Worm (Caenorhabditis elegans) whole organism, late embryonic: ENCODE results near the gene C16C8.12.
A peak's percentile ranks its signal among the peaks of the same experiment; 100 is the strongest.
"Not testable (repeated sequence)": the region's sequence is repeated elsewhere in the genome, so short reads cannot be mapped to it uniquely, and the experiment has no call there.

Experiments used
- C38D4.7 ChIP-seq: fragments of 200-800 bp; sonication (Bioruptor generic); optimal IDR thresholded peaks from 2 replicates; lab custom pipeline; 2018; ENCODE audit warnings: mild to moderate bottlenecking, missing genetic modification characterization, moderate library complexity, missing compliant biosample characterization
- F13H6.1 ChIP-seq: sonication (generic microtip); optimal IDR thresholded peaks from 2 replicates; lab custom pipeline; 2016; ENCODE audit warnings: missing genetic modification characterization, missing compliant biosample characterization
- T23F11.4 ChIP-seq: fragments of 200-800 bp; sonication (Bioruptor generic); optimal IDR thresholded peaks from 2 replicates; lab custom pipeline; 2018; ENCODE audit warnings: mild to moderate bottlenecking, missing genetic modification characterization, missing compliant biosample characterization
- ahr-1 ChIP-seq: sonication (generic microtip); optimal IDR thresholded peaks from 2 replicates; lab custom pipeline; 2016; ENCODE audit warnings: missing genetic modification characterization, missing compliant biosample characterization
- ama-1 ChIP-seq: fragments of 150-350 bp; optimal IDR thresholded peaks from 2 replicates; lab custom pipeline; 2014
- ceh-18 ChIP-seq: sonication (generic microtip); optimal IDR thresholded peaks from 2 replicates; lab custom pipeline; 2016; ENCODE audit warnings: missing genetic modification characterization, missing compliant biosample characterization
- ceh-30 ChIP-seq: fragments of 150-350 bp; optimal IDR thresholded peaks from 2 replicates; lab custom pipeline; 2014; ENCODE audit warnings: missing biosample characterization, missing genetic modification characterization
- ceh-45 ChIP-seq: fragments of 200-800 bp; sonication (Bioruptor generic); IDR thresholded peaks from 2 replicates; pipeline ENCODE4 v1.3.6; 2022; ENCODE audit warnings: missing genetic modification reagents, missing genetic modification characterization, missing compliant biosample characterization
- ceh-9 ChIP-seq: sonication (generic microtip); optimal IDR thresholded peaks from 2 replicates; lab custom pipeline; 2016; ENCODE audit warnings: mild to moderate bottlenecking, missing genetic modification characterization, inconsistent platforms, missing compliant biosample characterization
- che-1 ChIP-seq: sonication (generic microtip); optimal IDR thresholded peaks from 2 replicates; lab custom pipeline; 2016; ENCODE audit warnings: mild to moderate bottlenecking, missing genetic modification characterization, missing compliant biosample characterization
- dve-1 ChIP-seq: sonication (generic microtip); optimal IDR thresholded peaks from 2 replicates; lab custom pipeline; 2017; ENCODE audit warnings: antibody characterized with exemption, mild to moderate bottlenecking, missing genetic modification characterization, missing compliant biosample characterization
- elt-4 ChIP-seq: sonication (generic microtip); optimal IDR thresholded peaks from 2 replicates; lab custom pipeline; 2016; ENCODE audit warnings: missing genetic modification characterization, missing compliant biosample characterization
- ets-4 ChIP-seq: sonication (generic microtip); optimal IDR thresholded peaks from 2 replicates; lab custom pipeline; 2016; ENCODE audit warnings: missing genetic modification characterization, missing compliant biosample characterization
- eyg-1 ChIP-seq: sonication (generic microtip); optimal IDR thresholded peaks from 2 replicates; lab custom pipeline; 2016; ENCODE audit warnings: missing genotype, missing genetic modification characterization, missing compliant biosample characterization
- fkh-6 ChIP-seq: sonication (generic microtip); optimal IDR thresholded peaks from 2 replicates; lab custom pipeline; 2016; ENCODE audit warnings: missing genetic modification characterization, missing compliant biosample characterization
- hlh-13 ChIP-seq: fragments of 200-800 bp; sonication (Bioruptor generic); optimal IDR thresholded peaks from 2 replicates; lab custom pipeline; 2018; ENCODE audit warnings: mild to moderate bottlenecking, missing genetic modification characterization, missing compliant biosample characterization
- hlh-15 ChIP-seq: sonication (generic microtip); optimal IDR thresholded peaks from 2 replicates; lab custom pipeline; 2016; ENCODE audit warnings: missing genetic modification characterization, missing compliant biosample characterization
- hlh-30 ChIP-seq: sonication (generic microtip); optimal IDR thresholded peaks from 2 replicates; lab custom pipeline; 2017; ENCODE audit warnings: antibody characterized with exemption, missing genetic modification characterization, missing compliant biosample characterization; ENCODE audit not compliant: insufficient read depth
- hlh-8 ChIP-seq: sonication (generic microtip); optimal IDR thresholded peaks from 2 replicates; lab custom pipeline; 2016; ENCODE audit warnings: missing genotype, missing genetic modification characterization, missing compliant biosample characterization
- lim-6 ChIP-seq: sonication (generic microtip); optimal IDR thresholded peaks from 2 replicates; lab custom pipeline; 2016; ENCODE audit warnings: missing genetic modification characterization, missing compliant biosample characterization
- nhr-11 ChIP-seq: fragments of 150-350 bp; optimal IDR thresholded peaks from 2 replicates; lab custom pipeline; 2014; ENCODE audit warnings: missing biosample characterization, missing genetic modification characterization
- npax-4 ChIP-seq: sonication (generic microtip); optimal IDR thresholded peaks from 2 replicates; lab custom pipeline; 2016; ENCODE audit warnings: missing genetic modification characterization, missing compliant biosample characterization
- pha-4 ChIP-seq: fragments of 150-350 bp; optimal IDR thresholded peaks from 2 replicates; lab custom pipeline; 2018; ENCODE audit warnings: missing biosample characterization, missing genetic modification reagents, missing genetic modification characterization
- ref-2 ChIP-seq: sonication (generic microtip); optimal IDR thresholded peaks from 2 replicates; lab custom pipeline; 2016; ENCODE audit warnings: missing genetic modification characterization, missing compliant biosample characterization
- rnt-1 ChIP-seq: sonication (generic microtip); optimal IDR thresholded peaks from 2 replicates; lab custom pipeline; 2016; ENCODE audit warnings: missing genetic modification characterization, missing compliant biosample characterization
- sox-4 ChIP-seq: sonication (generic microtip); optimal IDR thresholded peaks from 2 replicates; lab custom pipeline; 2017; ENCODE audit warnings: mild to moderate bottlenecking, missing genetic modification characterization, inconsistent platforms, missing compliant biosample characterization
- tbx-7 ChIP-seq: sonication (generic microtip); optimal IDR thresholded peaks from 2 replicates; lab custom pipeline; 2016; ENCODE audit warnings: missing genotype, missing genetic modification characterization, missing compliant biosample characterization
- ttx-3 ChIP-seq: sonication (generic microtip); optimal IDR thresholded peaks from 2 replicates; lab custom pipeline; 2016; ENCODE audit warnings: missing genetic modification reagents, missing genetic modification characterization, missing compliant biosample characterization
- unc-3 ChIP-seq, 2 experiments: fragments of 200-800 bp in 1 of 2; sonication (Bioruptor generic) in 1 of 2; sonication (generic microtip) in 1 of 2; conservative IDR thresholded peaks in 1 of 2; optimal IDR thresholded peaks in 1 of 2; 2 replicates each; pipeline versions ENCODE4 v1.3.6 to Lab custom; 2016 to 2022; ENCODE audit warnings: missing compliant biosample characterization in 2 of 2, missing genetic modification characterization in 2 of 2, missing genetic modification reagents in 1 of 2
- unc-42 ChIP-seq: sonication (generic microtip); optimal IDR thresholded peaks from 2 replicates; lab custom pipeline; 2016; ENCODE audit warnings: missing genotype, missing genetic modification characterization, missing compliant biosample characterization
- unc-55 ChIP-seq: sonication (generic microtip); optimal IDR thresholded peaks from 2 replicates; lab custom pipeline; 2017; ENCODE audit warnings: missing biosample characterization, missing genetic modification reagents, missing genetic modification characterization
- zip-5 ChIP-seq: sonication (generic microtip); optimal IDR thresholded peaks from 2 replicates; lab custom pipeline; 2016; ENCODE audit warnings: missing genetic modification characterization, missing compliant biosample characterization
- ztf-16 ChIP-seq: sonication (generic microtip); optimal IDR thresholded peaks from 2 replicates; lab custom pipeline; 2017; ENCODE audit warnings: missing genetic modification characterization, missing compliant biosample characterization

Gene C16C8.12

DNA sequence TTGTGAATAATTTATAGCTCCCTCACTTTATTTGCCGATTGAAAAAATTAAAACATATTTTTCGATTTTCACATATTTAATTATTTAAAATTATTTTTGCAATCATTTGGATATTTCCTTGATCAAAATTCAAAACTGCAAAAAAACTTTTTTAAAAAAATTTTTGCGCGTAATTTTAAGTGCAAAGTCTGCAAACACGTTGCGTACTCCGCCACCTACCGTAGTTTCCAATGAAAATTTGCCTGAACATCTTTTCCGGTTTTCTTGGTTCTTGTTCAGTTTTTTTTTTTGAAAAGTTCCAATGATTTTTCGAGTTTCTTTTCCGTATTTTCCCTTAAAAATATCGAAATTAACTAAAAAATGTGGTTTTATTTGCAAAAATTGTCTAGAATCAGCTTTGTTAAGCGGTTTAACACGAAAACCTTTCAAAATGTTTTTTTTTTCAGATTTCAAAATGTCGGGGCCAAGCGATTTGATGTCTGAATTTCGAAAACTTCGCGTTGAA is 3.7 kb upstream of the C16C8.12 start, which contains the start of gene C16C8.25:
C16C8.25 (plus strand) TSS at position 455 of the 505 bp plus-strand sequence.
- TF ChIP-seq tbx-7 (tag; lab: Kevin White, UChicago) = no peak
- no peak for TF ChIP-seq lim-6 (tag; lab: Kevin White, UChicago)

DNA sequence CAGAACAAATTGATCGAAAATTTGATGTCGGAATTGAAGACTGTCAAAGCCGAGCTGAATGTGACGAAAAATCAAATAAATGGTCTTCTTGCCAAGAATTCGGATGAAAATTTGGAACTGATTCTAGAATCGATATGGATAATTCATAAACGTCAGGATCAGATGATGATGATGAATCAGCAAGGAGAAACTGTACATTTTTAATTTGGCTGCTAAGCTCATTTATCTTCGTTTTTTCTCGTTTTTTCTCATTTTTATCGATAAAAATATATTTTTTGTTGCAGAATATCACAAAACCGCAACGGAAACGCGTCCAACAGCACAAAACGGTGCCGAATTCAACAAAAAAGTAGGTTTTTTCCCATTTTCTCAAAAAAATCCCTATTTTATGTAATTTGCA is 3.0 kb upstream of the C16C8.12 start, which contains the start of gene C16C8.14:
C16C8.14 (plus strand) TSS at position 301 of the 400 bp plus-strand sequence.
- not testable (repeated sequence) for TF ChIP-seq hlh-13 (GFP tag; lab: Kevin White, UChicago); ama-1 (lab: Kevin White, UChicago); nhr-11

DNA sequence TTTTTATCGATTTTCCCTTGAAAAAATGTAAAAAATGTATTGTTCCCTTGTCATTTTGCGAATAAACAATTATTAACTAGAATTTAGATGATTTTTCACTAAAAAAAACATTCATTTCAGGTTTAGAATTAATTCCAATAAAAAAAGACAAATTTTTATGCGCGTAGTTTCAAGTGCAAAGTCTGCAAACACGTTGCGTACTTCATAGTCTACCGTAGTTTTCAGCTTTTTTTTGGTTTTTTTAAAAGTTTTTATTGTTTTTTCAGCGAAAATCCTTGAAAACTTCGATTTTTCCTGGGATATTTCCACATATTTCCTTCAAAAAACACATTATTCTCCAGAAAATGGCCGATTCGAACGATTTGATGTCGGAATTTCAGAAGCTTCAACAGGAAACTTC is 1.0 kb downstream of the C16C8.12 start, which contains the start of gene C16C8.11:
C16C8.11 (plus strand) TSS at position 188 of the 400 bp plus-strand sequence.
- no peak for TF ChIP-seq zip-5 (tag; lab: Kevin White, UChicago)
- TF ChIP-seq ceh-9 = no peak
- TF ChIP-seq ceh-18 (tag; lab: Kevin White, UChicago) = no peak
- TF ChIP-seq ama-1 (lab: Kevin White, UChicago) = no peak
- TF ChIP-seq ceh-30 (tag; lab: Kevin White, UChicago) = no peak
- no peak for TF ChIP-seq unc-42 (tag; lab: Kevin White, UChicago)
- no peak for TF ChIP-seq fkh-6 (tag; lab: Kevin White, UChicago)
- no peak for TF ChIP-seq hlh-15 (tag; lab: Kevin White, UChicago)
- TF ChIP-seq, all 69 proteins: peak for 0

DNA sequence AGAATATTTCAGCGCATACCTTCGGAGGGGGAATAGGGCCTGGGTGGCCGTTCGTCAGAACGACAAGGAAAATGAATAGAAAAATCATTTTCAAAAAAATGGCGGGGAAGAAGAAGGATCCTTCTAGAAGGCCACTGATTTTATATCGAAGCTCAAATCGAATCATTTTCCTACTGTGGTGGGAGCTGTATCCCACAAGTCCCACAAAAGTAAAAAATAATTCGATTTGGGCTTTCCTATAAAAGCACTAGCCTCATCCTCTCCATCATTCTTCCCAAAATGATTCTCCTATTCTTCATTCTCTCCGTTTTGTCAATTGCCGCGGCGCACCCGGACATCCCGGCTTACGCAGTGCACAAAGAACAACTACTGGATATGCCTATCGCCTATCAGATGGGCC is 5.7 kb downstream of the C16C8.12 start, which contains the start of the genes C16C8.26 and C16C8.19:
C16C8.26 (minus strand) TSS at position 101 of the 400 bp plus-strand sequence.
C16C8.19 (plus strand) TSS at position 279 of the 400 bp plus-strand sequence.
- TF ChIP-seq zip-5 (tag; lab: Kevin White, UChicago) (no peak), hlh-30 (tag; lab: Kevin White, UChicago) (no peak), hlh-13 (GFP tag; lab: Kevin White, UChicago) (no peak), ceh-45 (no peak), hlh-8 (tag; lab: Kevin White, UChicago) (no peak), C38D4.7 (GFP tag; lab: Kevin White, UChicago) (no peak), ahr-1 (no peak), unc-3 (GFP tag; conservative IDR thresholded peaks at IDR 0.05; lab: Robert Waterston, UW) (no peak), unc-3 (tag; optimal IDR thresholded peaks at IDR 0.05; lab: Kevin White, UChicago) (no peak), pha-4 (tag; lab: Kevin White, UChicago) (no peak), rnt-1 (tag; lab: Kevin White, UChicago) (no peak), elt-4 (no peak), ama-1 (lab: Kevin White, UChicago) (no peak), ztf-16 (tag; lab: Kevin White, UChicago) (no peak), F13H6.1 (tag; lab: Kevin White, UChicago) (no peak), ceh-18 (tag; lab: Kevin White, UChicago) (no peak), ref-2 (tag; lab: Kevin White, UChicago) (no peak)
- TF ChIP-seq, all 69 proteins: peak for 0

DNA sequence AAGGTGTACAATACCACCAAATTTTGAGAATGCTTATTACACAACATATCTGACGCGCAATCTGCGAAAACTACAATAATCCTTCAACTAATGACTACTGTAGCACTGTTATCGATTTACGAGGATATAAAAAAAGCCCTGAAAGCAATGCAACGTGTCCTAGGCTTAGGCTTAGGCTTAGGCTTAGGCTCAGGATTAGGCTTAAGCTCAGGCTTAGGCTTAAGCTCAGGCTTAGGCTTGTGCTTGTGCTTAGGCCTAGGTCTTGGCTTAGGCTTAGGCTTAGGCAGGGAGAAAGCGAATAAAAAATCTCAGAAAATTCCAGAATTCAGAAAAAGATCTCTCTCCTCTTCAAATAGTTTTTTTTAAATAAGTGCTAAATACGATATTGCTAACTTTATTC is 6.7 kb downstream of the C16C8.12 start:
- TF ChIP-seq dve-1 (peak; percentile 79), unc-42 (tag; lab: Kevin White, UChicago) (no peak)

DNA sequence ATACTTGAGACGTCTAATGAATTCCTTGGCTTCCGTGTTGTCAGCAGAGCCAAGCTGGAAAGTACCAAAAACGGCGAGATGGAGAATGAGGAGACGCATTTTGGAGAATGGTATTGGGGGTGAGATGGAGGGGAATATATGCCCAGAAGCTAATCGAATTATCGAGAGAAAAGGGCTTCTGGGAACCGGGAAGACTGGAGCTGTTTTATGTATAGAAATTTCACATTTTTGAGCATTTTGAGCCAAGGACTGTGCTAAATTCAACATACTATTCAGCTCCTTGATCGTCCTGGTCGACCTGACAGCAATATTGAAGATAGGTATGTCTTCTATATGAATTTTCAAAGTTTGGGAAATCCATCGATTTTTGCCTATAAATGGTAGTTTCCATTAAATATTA is 7.5 kb downstream of the C16C8.12 start, which contains the start of gene C16C8.7:
C16C8.7 (minus strand) TSS at position 101 of the 400 bp plus-strand sequence.
- no peak for TF ChIP-seq rnt-1 (tag; lab: Kevin White, UChicago)
- TF ChIP-seq ztf-16 (tag; lab: Kevin White, UChicago) = no peak
- no peak for TF ChIP-seq ref-2 (tag; lab: Kevin White, UChicago)
- no peak for TF ChIP-seq T23F11.4 (GFP tag; lab: Kevin White, UChicago)
- no peak for TF ChIP-seq npax-4 (tag; lab: Kevin White, UChicago)
- TF ChIP-seq che-1 = no peak
- no peak for TF ChIP-seq unc-55
- TF ChIP-seq ttx-3 (tag; lab: Kevin White, UChicago) = no peak
- no peak for TF ChIP-seq fkh-6 (tag; lab: Kevin White, UChicago)
- TF ChIP-seq ets-4 (tag; lab: Kevin White, UChicago) = no peak
- no peak for TF ChIP-seq eyg-1 (tag; lab: Kevin White, UChicago)
- TF ChIP-seq sox-4 (tag; lab: Kevin White, UChicago) = no peak
- TF ChIP-seq lim-6 (tag; lab: Kevin White, UChicago) = no peak
- TF ChIP-seq, all 69 proteins: peak for 0
